Fruit fly (Drosophila melanogaster): Measurements from ENCODE around the gene CG15172.

Gene CG15172

DNA sequence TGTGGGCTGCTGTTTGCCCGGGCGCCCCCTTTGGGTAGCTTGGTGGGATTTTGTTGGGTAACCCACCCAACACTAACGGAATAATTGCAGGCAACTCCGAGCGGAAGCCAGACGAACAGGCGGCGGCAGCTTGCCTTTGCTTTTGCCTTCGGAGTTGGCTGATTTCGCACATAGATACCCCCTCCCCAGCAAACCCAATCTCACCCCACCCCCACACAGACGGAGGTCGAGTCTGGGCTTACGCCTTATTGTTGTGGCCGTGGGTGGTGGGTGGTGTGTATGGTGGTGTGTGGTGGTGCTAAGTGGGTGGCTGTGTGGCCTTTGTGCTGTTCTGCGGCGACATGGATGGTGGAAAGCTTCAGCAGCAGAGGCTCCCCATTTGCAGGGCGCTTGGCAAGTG, 6.6 kb upstream of the CG15172 start:
- TF ChIP-seq CG7368 (GFP tag; optimal IDR thresholded peaks at IDR 0.05) (peak; percentile 45), Smox (GFP tag; optimal IDR thresholded peaks at IDR 0.05) (no peak)

DNA sequence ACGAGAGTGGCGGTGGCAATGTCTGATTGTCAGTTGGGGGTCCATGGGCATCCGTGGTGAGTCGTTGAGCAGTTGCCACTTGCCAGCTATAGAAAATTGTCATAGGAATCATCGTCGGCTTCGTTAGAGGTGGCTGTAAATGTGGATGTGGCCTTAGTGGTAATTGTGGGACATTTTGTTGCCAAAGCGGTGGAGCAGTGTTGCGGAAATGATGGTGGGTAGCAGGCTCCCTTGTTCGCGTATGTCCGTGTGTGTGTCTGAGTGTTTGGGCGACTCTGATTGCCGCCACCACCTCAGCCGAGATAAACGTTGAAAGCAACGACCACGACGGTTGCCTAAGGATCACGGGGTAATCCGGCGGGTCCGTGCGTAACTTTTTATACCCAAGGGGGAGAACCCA, 5.2 kb upstream of the CG15172 start:
- TF ChIP-seq Sox14 (GFP tag; optimal IDR thresholded peaks at IDR 0.05), result no peak
- TF ChIP-seq CG31627 (GFP tag; optimal IDR thresholded peaks at IDR 0.05), result no peak

DNA sequence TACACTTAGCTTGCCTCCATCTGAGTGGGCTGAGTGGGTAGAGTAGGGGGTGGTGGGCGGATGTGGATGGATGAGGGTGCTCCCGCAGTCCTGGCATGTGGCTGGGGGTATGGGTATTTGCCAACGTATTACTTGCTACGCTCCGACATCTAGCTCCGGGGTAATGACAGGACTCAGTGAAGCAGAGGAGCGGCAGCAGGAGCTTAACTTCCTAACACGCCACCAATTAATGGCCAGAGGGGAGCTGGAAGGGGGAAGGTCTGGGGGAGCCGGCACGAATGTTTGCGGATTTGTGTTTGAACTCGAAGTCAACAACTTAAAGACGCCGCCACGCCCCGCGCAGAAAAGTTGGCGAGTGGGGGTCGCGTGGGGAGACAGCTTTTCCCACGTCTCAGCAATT, 4.0 kb upstream of the CG15172 start:
- TF ChIP-seq svp (GFP tag) (peak; percentile 13), CG16779 (tag; optimal IDR thresholded peaks at IDR 0.05) (no peak), CG3919 (GFP tag; optimal IDR thresholded peaks at IDR 0.05) (no peak), Met (GFP tag; optimal IDR thresholded peaks at IDR 0.05) (no peak)

DNA sequence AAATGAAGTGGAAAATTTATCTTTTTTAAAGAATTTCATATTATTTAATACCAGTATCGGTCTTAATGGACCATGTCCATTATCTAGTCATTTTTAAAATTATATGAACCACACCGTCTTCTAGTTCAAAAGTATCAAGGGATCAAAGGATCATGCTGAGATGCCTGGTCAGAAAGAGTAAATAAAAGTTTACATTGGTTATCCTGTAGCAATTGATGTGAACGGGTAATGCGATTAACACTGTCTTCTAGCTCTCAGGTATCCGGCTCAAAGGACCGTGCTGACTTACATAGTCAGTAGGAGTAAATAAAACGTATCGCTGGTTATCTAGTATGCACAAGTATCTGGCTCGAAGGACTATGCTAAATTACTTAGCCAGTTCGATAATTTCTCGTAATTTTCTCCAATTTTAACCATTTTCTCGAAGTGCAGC, 3.0 kb upstream of the CG15172 start:
- TF ChIP-seq CG32006 (GFP tag; optimal IDR thresholded peaks at IDR 0.05) (peak; percentile 45), CG16779 (tag; optimal IDR thresholded peaks at IDR 0.05) (no peak), CG3032 (tag; optimal IDR thresholded peaks at IDR 0.05) (peak; percentile 5), CG31627 (GFP tag; optimal IDR thresholded peaks at IDR 0.05) (no peak), Smox (GFP tag; optimal IDR thresholded peaks at IDR 0.05) (peak; percentile 26), eg (GFP tag; IDR thresholded peaks at IDR 0.05) (no peak), Hr4 (GFP tag; optimal IDR thresholded peaks at IDR 0.05) (peak; percentile 20), Eip78C (GFP tag) (peak; percentile 66), salr (GFP tag; optimal IDR thresholded peaks at IDR 0.05) (peak in 1 of 2 experiments; percentile 1), OdsH (GFP tag; optimal IDR thresholded peaks at IDR 0.05) (peak; percentile 8), CG6808 (GFP tag; optimal IDR thresholded peaks at IDR 0.05) (peak; percentile 41), Met (GFP tag; optimal IDR thresholded peaks at IDR 0.05) (peak; percentile 25), svp (GFP tag) (peak; percentile 62), fd85E (GFP tag; optimal IDR thresholded peaks at IDR 0.05) (no peak), CG6276 (GFP tag; optimal IDR thresholded peaks at IDR 0.05) (no peak), esn (GFP tag; optimal IDR thresholded peaks at IDR 0.05) (peak; percentile 21), Hr39 (GFP tag; optimal IDR thresholded peaks at IDR 0.05) (peak; percentile 6), CG10631 (GFP tag; optimal IDR thresholded peaks at IDR 0.05) (peak; percentile 30), lz (GFP tag; optimal IDR thresholded peaks at IDR 0.05) (peak; percentile 29)

DNA sequence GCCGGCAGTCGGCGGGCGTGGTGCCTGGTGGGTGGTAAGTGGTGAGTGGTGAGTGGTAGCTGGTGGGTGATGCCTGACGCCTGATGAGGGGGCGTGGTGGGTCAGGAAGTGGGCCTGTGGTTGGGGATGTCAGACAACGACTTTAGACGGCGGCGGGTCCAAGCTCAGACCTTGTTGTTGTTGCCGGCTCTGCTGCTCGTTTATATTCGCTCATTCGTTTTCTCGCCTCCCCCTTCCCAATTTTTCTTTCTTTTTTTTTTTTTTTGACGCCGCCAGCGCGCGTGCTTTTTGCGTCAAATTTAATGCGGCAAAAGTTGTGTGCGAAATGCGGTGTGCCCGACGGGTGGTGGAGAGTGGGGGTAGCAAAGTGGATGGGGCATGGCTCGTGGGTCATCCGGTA, 2.6 kb upstream of the CG15172 start:
- TF ChIP-seq vri (GFP tag; optimal IDR thresholded peaks at IDR 0.05) (no peak), Met (GFP tag; optimal IDR thresholded peaks at IDR 0.05) (no peak), Eip93F (GFP tag; optimal IDR thresholded peaks at IDR 0.05) (no peak), CG8632 (GFP tag; optimal IDR thresholded peaks at IDR 0.05) (no peak), lz (GFP tag; optimal IDR thresholded peaks at IDR 0.05) (no peak), fd59A (GFP tag; optimal IDR thresholded peaks at IDR 0.05) (no peak), Ets21C (GFP tag; optimal IDR thresholded peaks at IDR 0.05) (no peak), svp (GFP tag) (no peak), ss (GFP tag; optimal IDR thresholded peaks at IDR 0.05) (no peak), CG7368 (GFP tag; optimal IDR thresholded peaks at IDR 0.05) (no peak), spab (GFP tag; optimal IDR thresholded peaks at IDR 0.05) (no peak), eg (GFP tag; IDR thresholded peaks at IDR 0.05) (no peak), CG6808 (GFP tag; optimal IDR thresholded peaks at IDR 0.05) (no peak), CG4318 (GFP tag; optimal IDR thresholded peaks at IDR 0.05) (no peak), CG32006 (GFP tag; optimal IDR thresholded peaks at IDR 0.05) (no peak)

Measured in whole organism, prepupa.